Worm (Caenorhabditis elegans): Measurements from ENCODE around the gene dhcr-24.

DNA sequence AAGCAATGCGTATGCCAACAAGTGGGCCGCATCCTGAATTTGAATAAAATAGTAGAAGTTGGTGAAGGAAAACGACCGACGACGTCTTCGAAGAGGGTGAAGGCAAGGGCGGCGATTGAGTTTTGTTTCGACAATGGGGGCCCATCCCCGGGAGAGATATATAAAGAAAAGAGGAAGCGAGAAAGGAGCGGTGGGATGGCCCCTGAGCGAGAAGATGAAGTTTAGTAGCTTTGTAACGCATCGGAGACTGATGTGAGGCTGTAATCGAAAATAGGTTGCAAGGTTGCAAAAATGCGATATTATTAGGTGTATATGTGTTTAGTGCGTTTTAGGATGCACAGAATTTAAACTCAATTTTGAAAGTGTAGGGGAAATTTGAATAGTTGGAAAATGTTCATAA, 41.3 kb downstream of the dhcr-24 start:
- TF ChIP-seq nhr-71 (tag; optimal IDR thresholded peaks at IDR 0.05) (no peak), unc-62 (GFP tag; optimal IDR thresholded peaks at IDR 0.05) (no peak), ces-1 (GFP tag; optimal IDR thresholded peaks at IDR 0.05) (no peak), lin-14 (GFP tag; optimal IDR thresholded peaks at IDR 0.05) (peak; percentile 19), sptf-1 (tag; optimal IDR thresholded peaks at IDR 0.05) (no peak), ama-1 (optimal IDR thresholded peaks at IDR 0.05) (no peak), C16A3.4 (tag; optimal IDR thresholded peaks at IDR 0.05) (no peak), lin-39 (tag; optimal IDR thresholded peaks at IDR 0.05) (no peak), lir-3 (tag; optimal IDR thresholded peaks at IDR 0.05; ENCODE audit: poor library complexity) (no peak), nhr-12 (tag; optimal IDR thresholded peaks at IDR 0.05) (no peak)

Measured in whole organism, L1 larva.